Fruit fly (Drosophila melanogaster) whole organism, embryonic: ENCODE measurements around the gene Cyp9f2.

ENCODE experiments used
- Abd-B ChIP-seq: fragments of 200-800 bp; sonication (Bioruptor generic); optimal IDR thresholded peaks from 2 replicates; lab custom pipeline; 2018; ENCODE audit warnings: missing biosample characterization, mild to moderate bottlenecking, missing genetic modification characterization, moderate library complexity
- Antp ChIP-seq: fragments of 200-800 bp; sonication (Bioruptor generic); optimal IDR thresholded peaks from 3 replicates; lab custom pipeline; 2016; ENCODE audit warnings: missing biosample characterization, missing genetic modification characterization
- Atf-2 ChIP-seq: fragments of 200-800 bp; sonication (Bioruptor generic); optimal IDR thresholded peaks from 2 replicates; lab custom pipeline; 2016; ENCODE audit warnings: missing biosample characterization, missing genetic modification characterization
- Atf6 ChIP-seq: fragments of 200-800 bp; sonication (Bioruptor generic); IDR thresholded peaks from 2 replicates; pipeline ENCODE4 v1.3.6; 2022; ENCODE audit warnings: missing biosample characterization, missing genetic modification characterization
- Bteb2 ChIP-seq: fragments of 200-800 bp; sonication (Bioruptor generic); optimal IDR thresholded peaks from 2 replicates; lab custom pipeline; 2016; ENCODE audit warnings: missing biosample characterization, missing genetic modification characterization
- CG10959 ChIP-seq: fragments of 200-800 bp; sonication (Bioruptor generic); IDR thresholded peaks from 2 replicates; pipeline ENCODE4 v1.3.6; 2022; ENCODE audit warnings: missing biosample characterization, missing genetic modification characterization
- CG11398 ChIP-seq: fragments of 200-800 bp; sonication (Bioruptor generic); optimal IDR thresholded peaks from 2 replicates; lab custom pipeline; 2016; ENCODE audit warnings: missing biosample characterization, missing genetic modification characterization
- CG13287 ChIP-seq: fragments of 200-800 bp; sonication (Bioruptor generic); IDR thresholded peaks from 2 replicates; pipeline ENCODE4 v1.3.6; 2022; ENCODE audit warnings: missing biosample characterization, missing genetic modification characterization; ENCODE audit not compliant: partially characterized antibody
- CG13775 ChIP-seq: fragments of 200-800 bp; sonication (Bioruptor generic); optimal IDR thresholded peaks from 3 replicates; lab custom pipeline; 2017; ENCODE audit warnings: missing biosample characterization, mild to moderate bottlenecking, missing genetic modification characterization
- CG17361 ChIP-seq: fragments of 200-800 bp; sonication (Bioruptor generic); IDR thresholded peaks from 3 replicates; pipeline ENCODE4 v1.3.6; 2022; ENCODE audit warnings: missing biosample characterization, missing genetic modification characterization
- CG18011 ChIP-seq: fragments of 200-800 bp; sonication (Bioruptor generic); optimal IDR thresholded peaks from 2 replicates; lab custom pipeline; 2017; ENCODE audit warnings: missing biosample characterization, missing genetic modification characterization, mild to moderate bottlenecking, moderate library complexity, missing genotype
- CG3065 ChIP-seq: fragments of 200-800 bp; sonication (Bioruptor generic); optimal IDR thresholded peaks from 2 replicates; lab custom pipeline; 2016; ENCODE audit warnings: missing biosample characterization, missing genetic modification characterization
- CG32767 ChIP-seq: fragments of 200-800 bp; sonication (Bioruptor generic); IDR thresholded peaks from 2 replicates; pipeline ENCODE4 v1.3.6; 2022; ENCODE audit warnings: missing biosample characterization, missing genetic modification characterization
- CG34422 ChIP-seq: fragments of 200-800 bp; sonication (Bioruptor generic); IDR thresholded peaks from 3 replicates; pipeline ENCODE4 v1.3.6; 2022; ENCODE audit warnings: missing biosample characterization, missing genetic modification characterization
- CG4404 ChIP-seq: fragments of 200-800 bp; sonication (Bioruptor generic); IDR thresholded peaks from 2 replicates; pipeline ENCODE4 v1.3.6; 2022; ENCODE audit warnings: missing biosample characterization, missing genetic modification characterization
- CG6791 ChIP-seq: fragments of 200-800 bp; sonication (Bioruptor generic); IDR thresholded peaks from 3 replicates; pipeline ENCODE4 v1.3.6; 2022; ENCODE audit warnings: missing biosample characterization, missing genetic modification characterization; ENCODE audit not compliant: partially characterized antibody
- CG6854 ChIP-seq: fragments of 200-800 bp; sonication (Bioruptor generic); optimal IDR thresholded peaks from 3 replicates; lab custom pipeline; 2017; ENCODE audit warnings: missing biosample characterization, mild to moderate bottlenecking, missing genetic modification characterization
- CG7963 ChIP-seq: fragments of 200-800 bp; sonication (Bioruptor generic); IDR thresholded peaks from 3 replicates; pipeline ENCODE4 v1.3.6; 2022; ENCODE audit warnings: missing biosample characterization, missing genetic modification characterization; ENCODE audit not compliant: partially characterized antibody
- CG8281 ChIP-seq: fragments of 200-800 bp; sonication (Bioruptor generic); optimal IDR thresholded peaks from 2 replicates; lab custom pipeline; 2018; ENCODE audit warnings: missing biosample characterization, mild to moderate bottlenecking, missing genetic modification characterization, moderate library complexity
- CG8765 ChIP-seq: fragments of 200-800 bp; sonication (Bioruptor generic); IDR thresholded peaks from 2 replicates; pipeline ENCODE4 v1.3.6; 2022; ENCODE audit warnings: missing biosample characterization, missing genetic modification characterization
- Dbx ChIP-seq: fragments of 200-800 bp; sonication (Bioruptor generic); IDR thresholded peaks from 3 replicates; pipeline ENCODE4 v1.3.6; 2022; ENCODE audit warnings: missing biosample characterization, missing genetic modification characterization
- Doc3 ChIP-seq: fragments of 200-800 bp; sonication (Bioruptor generic); IDR thresholded peaks from 3 replicates; pipeline ENCODE4 v1.3.6; 2022; ENCODE audit warnings: missing biosample characterization, missing genetic modification characterization; ENCODE audit not compliant: partially characterized antibody
- Dref ChIP-seq: fragments of 200-800 bp; sonication (Bioruptor generic); IDR thresholded peaks from 2 replicates; pipeline ENCODE4 v1.3.6; 2022; ENCODE audit warnings: missing biosample characterization, missing genetic modification characterization
- HLH3B ChIP-seq: fragments of 200-800 bp; sonication (Bioruptor generic); IDR thresholded peaks from 2 replicates; pipeline ENCODE4 v1.3.6; 2022; ENCODE audit warnings: missing biosample characterization, missing genetic modification characterization
- Hr78 ChIP-seq, 2 experiments: fragments of 200-800 bp in 1 of 2; fragments of >200 bp in 1 of 2; sonication (Bioruptor generic) in 1 of 2; optimal IDR thresholded peaks; 2 replicates each; lab custom pipeline; 2017 to 2019; ENCODE audit warnings: missing biosample characterization in 2 of 2, missing genetic modification characterization in 2 of 2, mild to moderate bottlenecking in 1 of 2, moderate library complexity in 1 of 2
- Lim3 ChIP-seq: fragments of 200-800 bp; sonication (Bioruptor generic); IDR thresholded peaks from 2 replicates; pipeline ENCODE4 v1.3.6; 2022; ENCODE audit warnings: missing biosample characterization, missing genetic modification characterization
- Med ChIP-seq: fragments of 200-800 bp; sonication (Bioruptor generic); peaks from one replicate; lab custom pipeline; 2016; ENCODE audit warnings: missing biosample characterization, missing genetic modification characterization, mild to moderate bottlenecking, inconsistent platforms, moderate library complexity
- Myb ChIP-seq: fragments of 200-800 bp; sonication (Bioruptor generic); optimal IDR thresholded peaks from 2 replicates; lab custom pipeline; 2016; ENCODE audit warnings: missing biosample characterization, missing genetic modification characterization
- Optix ChIP-seq: fragments of 200-800 bp; sonication (Bioruptor generic); IDR thresholded peaks from 3 replicates; pipeline ENCODE4 v1.3.6; 2022; ENCODE audit warnings: missing biosample characterization, missing genetic modification characterization
- Pdp1 ChIP-seq, 2 experiments: fragments of 200-800 bp; sonication (Bioruptor generic); optimal IDR thresholded peaks; 3 replicates each; lab custom pipeline; 2016; ENCODE audit warnings: missing biosample characterization in 2 of 2, missing genetic modification characterization in 2 of 2, mild to moderate bottlenecking in 1 of 2, moderate library complexity in 1 of 2
- Sox100B ChIP-seq: fragments of 200-800 bp; sonication (Bioruptor generic); optimal IDR thresholded peaks from 3 replicates; lab custom pipeline; 2018; ENCODE audit warnings: missing biosample characterization, mild to moderate bottlenecking, missing genetic modification characterization
- Sox102F ChIP-seq: fragments of 200-800 bp; sonication (Bioruptor generic); optimal IDR thresholded peaks from 2 replicates; lab custom pipeline; 2018; ENCODE audit warnings: missing biosample characterization, mild to moderate bottlenecking, missing genetic modification characterization, moderate library complexity
- amos ChIP-seq: fragments of 200-800 bp; sonication (Bioruptor generic); IDR thresholded peaks from 2 replicates; pipeline ENCODE4 v1.3.6; 2022; ENCODE audit warnings: missing biosample characterization, missing genetic modification characterization; ENCODE audit not compliant: partially characterized antibody
- ash1 ChIP-seq: fragments of 200-800 bp; sonication (Bioruptor generic); optimal IDR thresholded peaks from 2 replicates; lab custom pipeline; 2018; ENCODE audit warnings: missing biosample characterization, mild to moderate bottlenecking, missing genetic modification characterization
- ato ChIP-seq: fragments of 200-800 bp; sonication (Bioruptor generic); IDR thresholded peaks from 2 replicates; pipeline ENCODE4 v1.3.6; 2022; ENCODE audit warnings: missing biosample characterization, missing genetic modification characterization; ENCODE audit not compliant: partially characterized antibody
- az2 ChIP-seq: fragments of 200-800 bp; sonication (Bioruptor generic); optimal IDR thresholded peaks from 3 replicates; lab custom pipeline; 2016; ENCODE audit warnings: missing biosample characterization, missing genetic modification characterization
- bigmax ChIP-seq: fragments of 200-800 bp; sonication (Bioruptor generic); optimal IDR thresholded peaks from 2 replicates; lab custom pipeline; 2018; ENCODE audit warnings: missing biosample characterization, mild to moderate bottlenecking, missing genetic modification characterization
- btn ChIP-seq: fragments of 200-800 bp; sonication (Bioruptor generic); optimal IDR thresholded peaks from 2 replicates; lab custom pipeline; 2016; ENCODE audit warnings: missing biosample characterization, missing genetic modification characterization
- cato ChIP-seq: fragments of 200-800 bp; sonication (Bioruptor generic); optimal IDR thresholded peaks from 2 replicates; lab custom pipeline; 2016; ENCODE audit warnings: missing biosample characterization, missing genetic modification characterization, borderline replicate concordance
- chinmo ChIP-seq: fragments of 200-800 bp; sonication (Bioruptor generic); IDR thresholded peaks from 4 replicates; pipeline ENCODE4 v1.3.6; 2022; ENCODE audit warnings: missing biosample characterization, missing genetic modification characterization; ENCODE audit not compliant: partially characterized antibody
- danr ChIP-seq: fragments of 200-800 bp; sonication (Bioruptor generic); IDR thresholded peaks from 2 replicates; pipeline ENCODE4 v1.3.6; 2022; ENCODE audit warnings: missing biosample characterization, missing genetic modification characterization
- exex ChIP-seq: fragments of 200-800 bp; sonication (Bioruptor generic); optimal IDR thresholded peaks from 4 replicates; lab custom pipeline; 2018; ENCODE audit warnings: missing biosample characterization, mild to moderate bottlenecking, missing genetic modification characterization, moderate library complexity
- ftz-f1 ChIP-seq: fragments of 200-800 bp; sonication (Bioruptor generic); optimal IDR thresholded peaks from 2 replicates; lab custom pipeline; 2016; ENCODE audit warnings: missing biosample characterization, missing genetic modification characterization
- kah ChIP-seq: fragments of 200-800 bp; sonication (Bioruptor generic); optimal IDR thresholded peaks from 2 replicates; lab custom pipeline; 2018; ENCODE audit warnings: missing biosample characterization, mild to moderate bottlenecking, missing genetic modification characterization
- lilli ChIP-seq: fragments of 200-800 bp; sonication (Bioruptor generic); optimal IDR thresholded peaks from 3 replicates; lab custom pipeline; 2016; ENCODE audit warnings: missing biosample characterization, missing genetic modification characterization
- pan ChIP-seq, 4 experiments: fragments of >200 bp in 3 of 4; fragments of 200-800 bp in 1 of 4; sonication (Bioruptor generic) in 1 of 4; optimal IDR thresholded peaks in 3 of 4; IDR thresholded peaks in 1 of 4; 2 replicates each; pipeline versions ENCODE4 v1.3.6 to Lab custom; 2017 to 2022; ENCODE audit warnings: missing biosample characterization in 2 of 4, missing genetic modification characterization in 2 of 4, mixed read lengths in 1 of 4
- repo ChIP-seq: fragments of 200-800 bp; sonication (Bioruptor generic); optimal IDR thresholded peaks from 2 replicates; lab custom pipeline; 2016; ENCODE audit warnings: missing biosample characterization, missing genetic modification characterization
- rib ChIP-seq: fragments of 200-800 bp; sonication (Bioruptor generic); IDR thresholded peaks from 2 replicates; pipeline ENCODE4 v1.3.6; 2022; ENCODE audit warnings: missing biosample characterization, missing genetic modification characterization
- ro ChIP-seq: fragments of 200-800 bp; sonication (Bioruptor generic); IDR thresholded peaks from 2 replicates; pipeline ENCODE4 v1.3.6; 2022; ENCODE audit warnings: missing biosample characterization, missing genetic modification characterization

Cyp9f2 gene

DNA sequence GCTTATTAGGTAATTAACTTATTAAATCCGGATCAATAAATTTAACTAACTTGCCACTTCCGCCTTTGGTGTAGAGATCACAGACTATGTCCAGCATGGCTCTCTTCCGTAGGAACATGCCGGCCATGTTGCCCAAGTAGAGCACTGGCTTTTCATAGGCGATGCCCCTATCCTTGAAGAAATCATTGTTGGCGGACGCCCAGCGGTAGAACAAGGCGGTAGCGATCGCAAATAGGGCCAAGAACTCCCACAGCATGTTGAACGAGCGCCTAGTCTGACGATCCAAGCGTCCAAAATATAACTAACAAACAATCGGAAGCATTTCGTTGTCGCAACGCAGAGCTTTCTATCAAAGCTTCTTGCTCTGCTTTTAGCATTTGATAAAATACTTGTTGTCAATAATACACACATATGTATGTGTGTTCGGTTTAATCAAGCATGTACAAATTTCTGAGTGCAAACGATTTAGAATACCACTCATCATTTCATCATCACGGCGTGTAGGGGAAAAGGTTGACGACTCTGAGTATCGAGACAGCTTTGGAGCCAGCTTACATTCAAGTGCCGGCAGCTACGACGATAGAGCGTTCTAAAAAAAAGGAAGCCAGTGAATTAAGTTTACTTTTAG, 7.1 kb downstream of the Cyp9f2 start, which contains the start of gene Cyp9f3 (continued):
- TF ChIP-seq CG18011 (GFP tag; lab: Kevin White, UChicago) (peak; percentile 9), CG10959 (no peak), CG13287 (GFP tag; lab: Robert Waterston, UW) (peak; percentile 25; the same call in 1 of the 2 replicates), bigmax (GFP tag; lab: Kevin White, UChicago) (no peak), Dref (GFP tag; lab: Robert Waterston, UW) (0 out of 2 replicates have a peak, but pooled peaks have one; percentile 10), CG11398 (no peak), ato (no peak), Bteb2 (no peak), CG34422 (GFP tag; lab: Robert Waterston, UW) (no peak), Sox102F (GFP tag; lab: Kevin White, UChicago) (no peak), Doc3 (GFP tag; lab: Robert Waterston, UW) (no peak), CG13775 (GFP tag; lab: Kevin White, UChicago) (no peak), cato (GFP tag; lab: Kevin White, UChicago) (no peak), CG8281 (tag; lab: Kevin White, UChicago) (peak; percentile 8), kah (no peak), Myb (GFP tag; lab: Kevin White, UChicago) (no peak), CG3065 (no peak), chinmo (GFP tag; lab: Robert Waterston, UW) (0 out of 4 replicates have a peak, but pooled peaks have one; percentile 43), CG6854 (GFP tag; lab: Kevin White, UChicago) (no peak), HLH3B (GFP tag; lab: Robert Waterston, UW) (no peak), pan (optimal IDR thresholded peaks at IDR 0.05; lab: Kevin White, UChicago) (no peak), pan (GFP tag; optimal IDR thresholded peaks at IDR 0.05 in 1 of 2, IDR thresholded peaks at IDR 0.05 in 1 of 2) (no peak), Abd-B (no peak), Atf6 (GFP tag; lab: Robert Waterston, UW) (0 out of 2 replicates have a peak, but pooled peaks have one; percentile 7), CG7963 (GFP tag; lab: Robert Waterston, UW) (no peak), Hr78 (GFP tag; optimal IDR thresholded peaks at IDR 0.05; lab: Kevin White, UChicago) (no peak), Optix (no peak), CG32767 (GFP tag; lab: Robert Waterston, UW) (0 out of 2 replicates have a peak, but pooled peaks have one; percentile 9), amos (GFP tag; lab: Robert Waterston, UW) (peak; percentile 33; the same call in 1 of the 2 replicates), CG4404 (GFP tag; lab: Robert Waterston, UW) (no peak), Pdp1 (GFP tag; optimal IDR thresholded peaks at IDR 0.05; lab: Kevin White, UChicago) (peak in 1 of 2 experiments; percentile 17), Sox100B (GFP tag; lab: Kevin White, UChicago) (no peak), Lim3 (GFP tag; lab: Robert Waterston, UW) (no peak), CG6791 (GFP tag; lab: Robert Waterston, UW) (no peak), CG17361 (GFP tag; lab: Robert Waterston, UW) (no peak), Med (GFP tag; lab: Kevin White, UChicago) (no peak), ftz-f1 (peak; percentile 75), rib (GFP tag; lab: Robert Waterston, UW) (no peak), CG8765 (GFP tag; lab: Robert Waterston, UW) (no peak), az2 (GFP tag; lab: Kevin White, UChicago) (no peak), ro (no peak), danr (no peak), Antp (GFP tag; lab: Kevin White, UChicago) (no peak), Dbx (GFP tag; lab: Robert Waterston, UW) (no peak), lilli (GFP tag; lab: Kevin White, UChicago) (no peak), Atf-2 (GFP tag; lab: Kevin White, UChicago) (no peak), repo (no peak), btn (GFP tag; lab: Kevin White, UChicago) (no peak), exex (tag; lab: Kevin White, UChicago) (peak; percentile 53), ash1 (GFP tag; lab: Kevin White, UChicago) (no peak)
